Fruit fly (Drosophila melanogaster) whole organism, embryonic: Measurements from ENCODE around the gene CG13609.

Experiments used
- Abd-B ChIP-seq: fragments of 200-800 bp; sonication (Bioruptor generic); optimal IDR thresholded peaks from 2 replicates; lab custom pipeline; 2018; ENCODE audit warnings: missing biosample characterization, mild to moderate bottlenecking, missing genetic modification characterization, moderate library complexity
- Asciz ChIP-seq: fragments of 200-800 bp; sonication (Bioruptor generic); optimal IDR thresholded peaks from 2 replicates; lab custom pipeline; 2017; ENCODE audit warnings: missing biosample characterization, mild to moderate bottlenecking, missing genetic modification characterization, missing genetic modification reagents
- Atf-2 ChIP-seq: fragments of 200-800 bp; sonication (Bioruptor generic); optimal IDR thresholded peaks from 2 replicates; lab custom pipeline; 2016; ENCODE audit warnings: missing biosample characterization, missing genetic modification characterization
- B-H2 ChIP-seq: fragments of 200-800 bp; sonication (Bioruptor generic); optimal IDR thresholded peaks from 2 replicates; lab custom pipeline; 2018; ENCODE audit warnings: missing biosample characterization, mild to moderate bottlenecking, missing genetic modification characterization
- Bdp1 ChIP-seq: fragments of 200-800 bp; sonication (Bioruptor generic); optimal IDR thresholded peaks from 3 replicates; lab custom pipeline; 2016; ENCODE audit warnings: missing biosample characterization, missing genetic modification characterization
- CG10366 ChIP-seq: fragments of 200-800 bp; sonication (Bioruptor generic); IDR thresholded peaks from 2 replicates; pipeline ENCODE4 v1.3.6; 2022; ENCODE audit warnings: missing biosample characterization, missing genetic modification characterization
- CG10979 ChIP-seq: fragments of 200-800 bp; sonication (Bioruptor generic); optimal IDR thresholded peaks from 2 replicates; lab custom pipeline; 2018; ENCODE audit warnings: missing biosample characterization, mild to moderate bottlenecking, missing genetic modification characterization, moderate library complexity
- CG11696 ChIP-seq: fragments of 200-800 bp; sonication (Bioruptor generic); IDR thresholded peaks from 2 replicates; pipeline ENCODE4 v1.3.6; 2022; ENCODE audit warnings: missing biosample characterization, missing genetic modification characterization
- CG14050 ChIP-seq: fragments of 200-800 bp; sonication (Bioruptor generic); IDR thresholded peaks from 3 replicates; pipeline ENCODE4 v1.3.6; 2022; ENCODE audit warnings: missing biosample characterization, missing genetic modification characterization
- CG17359 ChIP-seq: fragments of 200-800 bp; sonication (Bioruptor generic); optimal IDR thresholded peaks from 3 replicates; lab custom pipeline; 2018; ENCODE audit warnings: missing biosample characterization, mild to moderate bottlenecking, missing genetic modification characterization, moderate library complexity
- CG17568 ChIP-seq: fragments of 200-800 bp; sonication (Bioruptor generic); optimal IDR thresholded peaks from 2 replicates; lab custom pipeline; 2018; ENCODE audit warnings: missing biosample characterization, mild to moderate bottlenecking, missing genetic modification characterization, moderate library complexity
- CG2202 ChIP-seq: fragments of 200-800 bp; sonication (Bioruptor generic); optimal IDR thresholded peaks from 2 replicates; lab custom pipeline; 2018; ENCODE audit warnings: missing biosample characterization, mild to moderate bottlenecking, missing genetic modification characterization
- CG34376 ChIP-seq: fragments of 200-800 bp; sonication (Bioruptor generic); optimal IDR thresholded peaks from 2 replicates; lab custom pipeline; 2018; ENCODE audit warnings: missing biosample characterization, mild to moderate bottlenecking, missing genetic modification characterization
- CG3995 ChIP-seq: fragments of 200-800 bp; sonication (Bioruptor generic); optimal IDR thresholded peaks from 3 replicates; lab custom pipeline; 2016; ENCODE audit warnings: missing biosample characterization, missing genetic modification characterization
- CG4360 ChIP-seq: fragments of 200-800 bp; sonication (Bioruptor generic); IDR thresholded peaks from 2 replicates; pipeline ENCODE4 v1.3.6; 2022; ENCODE audit warnings: missing biosample characterization, missing genetic modification characterization
- CG4424 ChIP-seq: fragments of 200-800 bp; sonication (Bioruptor generic); optimal IDR thresholded peaks from 3 replicates; lab custom pipeline; 2016; ENCODE audit warnings: missing biosample characterization, missing genetic modification characterization
- CG6765 ChIP-seq: fragments of 200-800 bp; sonication (Bioruptor generic); optimal IDR thresholded peaks from 3 replicates; lab custom pipeline; 2017; ENCODE audit warnings: missing biosample characterization, mild to moderate bottlenecking, missing genetic modification characterization
- CG8281 ChIP-seq: fragments of 200-800 bp; sonication (Bioruptor generic); optimal IDR thresholded peaks from 2 replicates; lab custom pipeline; 2018; ENCODE audit warnings: missing biosample characterization, mild to moderate bottlenecking, missing genetic modification characterization, moderate library complexity
- CG9609 ChIP-seq: fragments of 200-800 bp; sonication (Bioruptor generic); optimal IDR thresholded peaks from 3 replicates; lab custom pipeline; 2016; ENCODE audit warnings: missing biosample characterization, missing genetic modification characterization
- CkIIα-i1 ChIP-seq: fragments of 200-800 bp; sonication (Bioruptor generic); IDR thresholded peaks from 2 replicates; pipeline ENCODE4 v1.3.6; 2022; ENCODE audit warnings: missing biosample characterization, missing genetic modification characterization
- Doc3 ChIP-seq: fragments of 200-800 bp; sonication (Bioruptor generic); IDR thresholded peaks from 3 replicates; pipeline ENCODE4 v1.3.6; 2022; ENCODE audit warnings: missing biosample characterization, missing genetic modification characterization; ENCODE audit not compliant: partially characterized antibody
- Hr51 ChIP-seq, 2 experiments: fragments of 200-800 bp; sonication (Bioruptor generic); optimal IDR thresholded peaks; 2 replicates in 1 of 2; 3 replicates in 1 of 2; lab custom pipeline; 2016 to 2018; ENCODE audit warnings: missing biosample characterization in 2 of 2, missing genetic modification characterization in 2 of 2, mild to moderate bottlenecking in 1 of 2, moderate library complexity in 1 of 2
- NC2α ChIP-seq: fragments of 200-800 bp; sonication (Bioruptor generic); optimal IDR thresholded peaks from 2 replicates; lab custom pipeline; 2016; ENCODE audit warnings: missing biosample characterization, missing genetic modification characterization
- NfI ChIP-seq: fragments of 200-800 bp; sonication (Bioruptor generic); optimal IDR thresholded peaks from 3 replicates; lab custom pipeline; 2018; ENCODE audit warnings: missing biosample characterization, mild to moderate bottlenecking, missing genetic modification characterization, moderate library complexity
- Oaz ChIP-seq: fragments of 200-800 bp; sonication (Bioruptor generic); IDR thresholded peaks from 2 replicates; pipeline ENCODE4 v1.3.6; 2022; ENCODE audit warnings: missing biosample characterization, missing genetic modification characterization
- Sry-δ ChIP-seq: fragments of 200-800 bp; sonication (Bioruptor generic); optimal IDR thresholded peaks from 2 replicates; lab custom pipeline; 2016; ENCODE audit warnings: missing biosample characterization, missing genetic modification characterization
- ap ChIP-seq: fragments of 200-800 bp; sonication (Bioruptor generic); IDR thresholded peaks from 2 replicates; pipeline ENCODE4 v1.3.6; 2022; ENCODE audit warnings: missing biosample characterization, missing genetic modification characterization
- ash1 ChIP-seq: fragments of 200-800 bp; sonication (Bioruptor generic); optimal IDR thresholded peaks from 2 replicates; lab custom pipeline; 2018; ENCODE audit warnings: missing biosample characterization, mild to moderate bottlenecking, missing genetic modification characterization
- bigmax ChIP-seq: fragments of 200-800 bp; sonication (Bioruptor generic); optimal IDR thresholded peaks from 2 replicates; lab custom pipeline; 2018; ENCODE audit warnings: missing biosample characterization, mild to moderate bottlenecking, missing genetic modification characterization
- br ChIP-seq: fragments of >200 bp; optimal IDR thresholded peaks from 2 replicates; lab custom pipeline; 2017
- caup ChIP-seq: fragments of 200-800 bp; sonication (Bioruptor generic); optimal IDR thresholded peaks from 3 replicates; lab custom pipeline; 2017; ENCODE audit warnings: missing biosample characterization, mild to moderate bottlenecking, missing genetic modification characterization, moderate library complexity; ENCODE audit not compliant: severe bottlenecking
- chm ChIP-seq: fragments of 200-800 bp; sonication (Bioruptor generic); IDR thresholded peaks from 2 replicates; pipeline ENCODE4 v1.3.6; 2022; ENCODE audit warnings: missing biosample characterization, missing genetic modification characterization
- corto ChIP-seq: fragments of 200-800 bp; sonication (Bioruptor generic); optimal IDR thresholded peaks from 2 replicates; lab custom pipeline; 2016; ENCODE audit warnings: missing biosample characterization, mild to moderate bottlenecking, missing genetic modification characterization, moderate library complexity
- da ChIP-seq: fragments of 200-800 bp; sonication (Bioruptor generic); optimal IDR thresholded peaks from 2 replicates; lab custom pipeline; 2016; ENCODE audit warnings: missing biosample characterization, missing genetic modification characterization
- disco-r ChIP-seq: fragments of 200-800 bp; sonication (Bioruptor generic); optimal IDR thresholded peaks from 2 replicates; lab custom pipeline; 2016; ENCODE audit warnings: missing biosample characterization, missing genetic modification characterization
- fru ChIP-seq: fragments of >200 bp; optimal IDR thresholded peaks from 2 replicates; lab custom pipeline; 2017
- gcm ChIP-seq: fragments of 200-800 bp; sonication (Bioruptor generic); optimal IDR thresholded peaks from 2 replicates; lab custom pipeline; 2019; ENCODE audit warnings: missing biosample characterization, mild to moderate bottlenecking, missing genetic modification characterization, moderate library complexity
- grn ChIP-seq: fragments of 200-800 bp; sonication (Bioruptor generic); optimal IDR thresholded peaks from 3 replicates; lab custom pipeline; 2017; ENCODE audit warnings: missing biosample characterization, missing genetic modification characterization
- hkb ChIP-seq, 2 experiments: fragments of 200-800 bp in 1 of 2; fragments of >200 bp in 1 of 2; sonication (Bioruptor generic) in 1 of 2; IDR thresholded peaks in 1 of 2; optimal IDR thresholded peaks in 1 of 2; 2 replicates each; pipeline versions ENCODE4 v1.3.6 to Lab custom; 2017 to 2022; ENCODE audit warnings: missing biosample characterization in 1 of 2, missing genetic modification characterization in 1 of 2
- kni ChIP-seq: fragments of 200-800 bp; sonication (Bioruptor generic); optimal IDR thresholded peaks from 3 replicates; lab custom pipeline; 2017; ENCODE audit warnings: mild to moderate bottlenecking, missing biosample characterization, missing genetic modification reagents, missing genetic modification characterization
- lab ChIP-seq: fragments of 200-800 bp; sonication (Bioruptor generic); optimal IDR thresholded peaks from 3 replicates; lab custom pipeline; 2017; ENCODE audit warnings: missing biosample characterization, missing genetic modification characterization, mild to moderate bottlenecking, moderate library complexity, missing genetic modification reagents
- lmd ChIP-seq: fragments of 200-800 bp; sonication (Bioruptor generic); IDR thresholded peaks from 2 replicates; pipeline ENCODE4 v1.3.6; 2022; ENCODE audit warnings: missing biosample characterization, missing genetic modification characterization
- mam ChIP-seq: fragments of 200-800 bp; sonication (Bioruptor generic); optimal IDR thresholded peaks from 3 replicates; lab custom pipeline; 2016; ENCODE audit warnings: missing biosample characterization, missing genetic modification characterization
- nom ChIP-seq: fragments of 200-800 bp; sonication (Bioruptor generic); optimal IDR thresholded peaks from 2 replicates; lab custom pipeline; 2017; ENCODE audit warnings: missing biosample characterization, missing genetic modification characterization, mild to moderate bottlenecking, moderate library complexity, missing genetic modification reagents
- rib ChIP-seq: fragments of 200-800 bp; sonication (Bioruptor generic); IDR thresholded peaks from 2 replicates; pipeline ENCODE4 v1.3.6; 2022; ENCODE audit warnings: missing biosample characterization, missing genetic modification characterization
- trh ChIP-seq: fragments of 200-800 bp; sonication (Bioruptor generic); optimal IDR thresholded peaks from 2 replicates; lab custom pipeline; 2016; ENCODE audit warnings: missing biosample characterization, missing genetic modification characterization
- ttk ChIP-seq: fragments of 200-800 bp; sonication (Bioruptor generic); IDR thresholded peaks from 2 replicates; pipeline ENCODE4 v2.1.2; 2022; ENCODE audit warnings: missing biosample characterization, missing genetic modification characterization
- tup ChIP-seq: fragments of 200-800 bp; sonication (Bioruptor generic); optimal IDR thresholded peaks from 2 replicates; lab custom pipeline; 2016; ENCODE audit warnings: missing biosample characterization, mild to moderate bottlenecking, missing genetic modification characterization, moderate library complexity
- zen ChIP-seq: fragments of 200-800 bp; sonication (Bioruptor generic); optimal IDR thresholded peaks from 3 replicates; lab custom pipeline; 2018; ENCODE audit warnings: missing biosample characterization, mild to moderate bottlenecking, missing genetic modification characterization, moderate library complexity

Gene CG13609

DNA sequence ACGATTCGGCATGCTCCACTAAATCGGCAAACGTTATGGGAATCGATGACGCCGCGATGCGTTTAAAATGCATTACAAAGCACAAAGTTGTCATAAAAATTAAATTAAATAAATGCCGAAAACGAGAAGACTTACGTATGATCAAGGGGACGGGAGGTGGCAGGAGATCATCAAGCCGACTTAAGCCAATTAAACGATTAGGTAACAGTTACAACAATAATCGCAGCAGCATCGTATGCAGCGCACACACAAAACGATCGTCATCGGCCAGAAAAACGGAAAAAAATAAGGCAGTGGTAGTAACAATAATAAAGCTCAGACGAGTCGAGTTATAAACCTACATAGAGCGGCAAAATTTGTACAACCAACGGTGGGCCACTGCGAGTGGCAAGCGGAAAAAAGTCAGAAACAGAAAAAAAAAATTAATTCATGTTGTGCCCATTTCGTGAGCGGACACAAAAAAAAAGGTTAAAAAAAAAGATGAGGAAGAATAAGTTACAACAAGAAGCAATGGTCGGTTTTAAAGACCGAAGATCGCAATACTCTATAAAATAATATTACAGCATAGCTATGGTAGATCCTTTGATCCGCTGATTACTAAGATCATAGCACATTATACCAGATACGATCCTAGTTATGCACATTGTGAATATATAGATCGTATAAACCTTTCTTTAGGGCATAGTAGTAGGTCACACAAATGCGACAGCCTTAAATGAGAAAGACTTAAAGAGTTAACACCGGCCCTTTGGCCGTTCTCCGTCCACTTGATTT, 20.3 kb upstream of the CG13609 start (continued):
- TF ChIP-seq lmd: peak; percentile 57
- TF ChIP-seq nom: no peak
- no peak for TF ChIP-seq Sry-δ (GFP tag; lab: Kevin White, UChicago)
- peak; percentile 32 for TF ChIP-seq kni (GFP tag; lab: Kevin White, UChicago)
- no peak for TF ChIP-seq CG11696
- no peak for TF ChIP-seq CG9609 (GFP tag; lab: Kevin White, UChicago)
- no peak for TF ChIP-seq tup (GFP tag; lab: Kevin White, UChicago)
- no peak for TF ChIP-seq zen (tag; lab: Kevin White, UChicago)
- no peak for TF ChIP-seq rib (GFP tag; lab: Robert Waterston, UW)
- peak; percentile 21 for TF ChIP-seq Abd-B (GFP tag; lab: Kevin White, UChicago)
- no peak for TF ChIP-seq NC2α (GFP tag; lab: Kevin White, UChicago)
- peak; percentile 5 for TF ChIP-seq gcm
- no peak for TF ChIP-seq Atf-2 (GFP tag; lab: Kevin White, UChicago)
- TF ChIP-seq disco-r (GFP tag; lab: Kevin White, UChicago): no peak
- no peak for TF ChIP-seq grn (GFP tag; lab: Kevin White, UChicago)
- TF ChIP-seq caup (GFP tag; lab: Kevin White, UChicago): no peak
- TF ChIP-seq ash1 (GFP tag; lab: Kevin White, UChicago): no peak
- TF ChIP-seq CG17359 (tag; lab: Kevin White, UChicago): peak; percentile 83
- TF ChIP-seq CG17568 (GFP tag; lab: Kevin White, UChicago): no peak
- no peak for TF ChIP-seq trh (GFP tag; lab: Kevin White, UChicago)
- no peak for TF ChIP-seq chm (GFP tag; lab: Robert Waterston, UW)
- peak; percentile 74 for TF ChIP-seq ttk (GFP tag; lab: Robert Waterston, UW)
- no peak for TF ChIP-seq Bdp1
- no peak for TF ChIP-seq CG2202 (tag; lab: Kevin White, UChicago)
- no peak for TF ChIP-seq bigmax
- TF ChIP-seq CG14050 (GFP tag; lab: Robert Waterston, UW): peak; percentile 49; the same call in 2 of the 3 replicates
- TF ChIP-seq mam (GFP tag; lab: Kevin White, UChicago): peak; percentile 6
- TF ChIP-seq Hr51 (GFP tag; optimal IDR thresholded peaks at IDR 0.05; lab: Kevin White, UChicago): peak in 1 of 2 experiments; percentile 78
- TF ChIP-seq da (GFP tag; lab: Kevin White, UChicago): no peak
- TF ChIP-seq CG34376 (GFP tag; lab: Kevin White, UChicago): no peak
- TF ChIP-seq CG4360 (GFP tag; lab: Robert Waterston, UW): no peak
- TF ChIP-seq lab (GFP tag; lab: Kevin White, UChicago): peak; percentile 53
- TF ChIP-seq br (lab: Kevin White, UChicago): no peak
- TF ChIP-seq hkb (optimal IDR thresholded peaks at IDR 0.05; lab: Kevin White, UChicago): no peak
- TF ChIP-seq hkb (GFP tag; IDR thresholded peaks at IDR 0.05; lab: Robert Waterston, UW): peak; percentile 65
- no peak for TF ChIP-seq B-H2 (GFP tag; lab: Kevin White, UChicago)
- TF ChIP-seq CG3995: no peak
- peak; percentile 36; the same call in 1 of the 2 replicates for TF ChIP-seq Oaz (GFP tag; lab: Robert Waterston, UW)
- no peak for TF ChIP-seq CG4424
- TF ChIP-seq ap (GFP tag; lab: Robert Waterston, UW): no peak
- peak; percentile 51; the same call in 1 of the 2 replicates for TF ChIP-seq CG10366 (GFP tag; lab: Robert Waterston, UW)
- no peak for TF ChIP-seq CG6765 (GFP tag; lab: Kevin White, UChicago)
- TF ChIP-seq CG10979 (tag; lab: Kevin White, UChicago): peak; percentile 55
- no peak for TF ChIP-seq Doc3 (GFP tag; lab: Robert Waterston, UW)
- TF ChIP-seq CG8281 (tag; lab: Kevin White, UChicago): no peak
- no peak for TF ChIP-seq fru (lab: Kevin White, UChicago)
- no peak for TF ChIP-seq corto (GFP tag; lab: Kevin White, UChicago)
- no peak for TF ChIP-seq CkIIα-i1
- peak; percentile 21 for TF ChIP-seq Asciz (GFP tag; lab: Kevin White, UChicago)
- peak; percentile 58 for TF ChIP-seq NfI (GFP tag; lab: Kevin White, UChicago)
